Fruit fly (Drosophila melanogaster) whole organism: ENCODE results near the gene Tsp.

Experiments used
- CG8478 ChIP-seq: fragments of >200 bp; optimal IDR thresholded peaks from 2 replicates; lab custom pipeline; 2018; ENCODE audit warnings: inconsistent platforms
- Dll ChIP-seq: fragments of >200 bp; optimal IDR thresholded peaks from 2 replicates; lab custom pipeline; 2017
- EcR ChIP-seq, 2 experiments: fragments of >200 bp; optimal IDR thresholded peaks; 2 replicates each; lab custom pipeline; 2017; ENCODE audit warnings: missing biosample characterization in 2 of 2, missing genetic modification characterization in 2 of 2, missing genetic modification reagents in 2 of 2
- pan ChIP-seq: fragments of >200 bp; optimal IDR thresholded peaks from 2 replicates; lab custom pipeline; 2017
- psq ChIP-seq: fragments of >200 bp; optimal IDR thresholded peaks from 2 replicates; lab custom pipeline; 2017
- usp ChIP-seq: fragments of >200 bp; optimal IDR thresholded peaks from 2 replicates; lab custom pipeline; 2017; ENCODE audit warnings: missing biosample characterization, missing genetic modification characterization, mixed read lengths

Tsp gene

dm6 chr2L:6716921-6717320, 8.0 kb upstream of the Tsp start:
- TF ChIP-seq Dll (lab: Kevin White, UChicago) (no peak), pan (lab: Kevin White, UChicago) (no peak), usp (no peak), psq (lab: Kevin White, UChicago) (no peak), CG8478 (lab: Kevin White, UChicago) (no peak), EcR (GFP tag; optimal IDR thresholded peaks at IDR 0.05; lab: Kevin White, UChicago) (no peak)

dm6 chr2L:6716182-6716770, 7.4 kb upstream of the Tsp start, which contains the start of gene AkhR:
Gene AkhR, minus strand, starts transcription at chr2L:6716186.
- TF ChIP-seq EcR (GFP tag; optimal IDR thresholded peaks at IDR 0.05; lab: Kevin White, UChicago): no peak
- TF ChIP-seq pan (lab: Kevin White, UChicago): peak; percentile 76
- no peak for TF ChIP-seq usp

- TF ChIP-seq CG8478 (lab: Kevin White, UChicago): no peak
- TF ChIP-seq usp: no peak
- no peak for TF ChIP-seq pan (lab: Kevin White, UChicago)
- no peak for TF ChIP-seq Dll (lab: Kevin White, UChicago)
- no peak for TF ChIP-seq EcR (GFP tag; optimal IDR thresholded peaks at IDR 0.05; lab: Kevin White, UChicago)
- TF ChIP-seq psq (lab: Kevin White, UChicago): no peak
Observed at dm6 chr2L:6706368-6706919, 2.4 kb downstream of the Tsp start.

dm6 chr2L:6705081-6705480, 3.8 kb downstream of the Tsp start:
- TF ChIP-seq usp (no peak), psq (lab: Kevin White, UChicago) (no peak), pan (lab: Kevin White, UChicago) (no peak), EcR (GFP tag; optimal IDR thresholded peaks at IDR 0.05; lab: Kevin White, UChicago) (no peak), CG8478 (lab: Kevin White, UChicago) (no peak), Dll (lab: Kevin White, UChicago) (no peak)

dm6 chr2L:6701409-6702199, 7.3 kb downstream of the Tsp start:
- no peak for TF ChIP-seq Dll (lab: Kevin White, UChicago)
- TF ChIP-seq CG8478 (lab: Kevin White, UChicago): no peak
- no peak for TF ChIP-seq psq (lab: Kevin White, UChicago)
- TF ChIP-seq EcR (GFP tag; optimal IDR thresholded peaks at IDR 0.05; lab: Kevin White, UChicago): no peak
- no peak for TF ChIP-seq pan (lab: Kevin White, UChicago)

- TF ChIP-seq psq (lab: Kevin White, UChicago) (no peak), usp (no peak), CG8478 (lab: Kevin White, UChicago) (no peak), Dll (lab: Kevin White, UChicago) (no peak), pan (lab: Kevin White, UChicago) (no peak), EcR (GFP tag; optimal IDR thresholded peaks at IDR 0.05; lab: Kevin White, UChicago) (no peak)
Observed at dm6 chr2L:6700742-6701141, 8.1 kb downstream of the Tsp start.

- TF ChIP-seq Dll (lab: Kevin White, UChicago): no peak
- TF ChIP-seq psq (lab: Kevin White, UChicago): no peak
- TF ChIP-seq pan (lab: Kevin White, UChicago): no peak
- TF ChIP-seq CG8478 (lab: Kevin White, UChicago): no peak
- no peak for TF ChIP-seq EcR (GFP tag; optimal IDR thresholded peaks at IDR 0.05; lab: Kevin White, UChicago)
- TF ChIP-seq usp: no peak
Observed at dm6 chr2L:6698387-6698786, 10.5 kb downstream of the Tsp start.

dm6 chr2L:6696229-6696628, 12.7 kb downstream of the Tsp start:
- TF ChIP-seq EcR (GFP tag; optimal IDR thresholded peaks at IDR 0.05; lab: Kevin White, UChicago) (no peak), usp (no peak), CG8478 (lab: Kevin White, UChicago) (no peak), pan (lab: Kevin White, UChicago) (no peak), psq (lab: Kevin White, UChicago) (no peak), Dll (lab: Kevin White, UChicago) (no peak)

dm6 chr2L:6693794-6694254, 15.1 kb downstream of the Tsp start:
- TF ChIP-seq usp (no peak), CG8478 (lab: Kevin White, UChicago) (no peak), psq (lab: Kevin White, UChicago) (no peak), EcR (GFP tag; optimal IDR thresholded peaks at IDR 0.05; lab: Kevin White, UChicago) (no peak), Dll (lab: Kevin White, UChicago) (no peak), pan (lab: Kevin White, UChicago) (no peak)

dm6 chr2L:6692048-6692447, 16.8 kb downstream of the Tsp start:
- no peak for TF ChIP-seq CG8478 (lab: Kevin White, UChicago)
- TF ChIP-seq psq (lab: Kevin White, UChicago): no peak
- no peak for TF ChIP-seq pan (lab: Kevin White, UChicago)
- no peak for TF ChIP-seq Dll (lab: Kevin White, UChicago)
- TF ChIP-seq usp: no peak
- TF ChIP-seq EcR (GFP tag; optimal IDR thresholded peaks at IDR 0.05; lab: Kevin White, UChicago): no peak

dm6 chr2L:6686612-6687011, 22.3 kb downstream of the Tsp start, which contains the start of gene CG11327:
Gene CG11327, minus strand, starts transcription at chr2L:6686712.
- TF ChIP-seq Dll (lab: Kevin White, UChicago) (no peak), pan (lab: Kevin White, UChicago) (no peak), usp (no peak), EcR (GFP tag; optimal IDR thresholded peaks at IDR 0.05; lab: Kevin White, UChicago) (no peak), CG8478 (lab: Kevin White, UChicago) (no peak), psq (lab: Kevin White, UChicago) (no peak)
